Fruit fly (Drosophila melanogaster) whole organism, embryonic: ENCODE data around the gene Lamtor3.

ENCODE experiments used
- Awh ChIP-seq: fragments of 200-800 bp; sonication (Bioruptor generic); IDR thresholded peaks from 2 replicates; pipeline ENCODE4, ENCODE4 v1.3.6; 2022; ENCODE audit warnings: missing biosample characterization, missing genetic modification characterization
- BtbVII ChIP-seq: fragments of 200-800 bp; sonication (Bioruptor generic); optimal IDR thresholded peaks from 3 replicates; lab custom pipeline; 2017; ENCODE audit warnings: missing biosample characterization, mild to moderate bottlenecking, missing genetic modification characterization
- CG10209 ChIP-seq: fragments of 200-800 bp; sonication (Bioruptor generic); optimal IDR thresholded peaks from 3 replicates; lab custom pipeline; 2017; ENCODE audit warnings: missing biosample characterization, mild to moderate bottlenecking, missing genetic modification characterization, missing genetic modification reagents
- CG10267 ChIP-seq: fragments of 200-800 bp; sonication (Bioruptor generic); optimal IDR thresholded peaks from 2 replicates; lab custom pipeline; 2018; ENCODE audit warnings: missing biosample characterization, mild to moderate bottlenecking, missing genetic modification characterization, moderate library complexity
- CG10366 ChIP-seq: fragments of 200-800 bp; sonication (Bioruptor generic); IDR thresholded peaks from 2 replicates; pipeline ENCODE4 v1.3.6; 2022; ENCODE audit warnings: missing biosample characterization, missing genetic modification characterization
- CG10979 ChIP-seq: fragments of 200-800 bp; sonication (Bioruptor generic); optimal IDR thresholded peaks from 2 replicates; lab custom pipeline; 2018; ENCODE audit warnings: missing biosample characterization, mild to moderate bottlenecking, missing genetic modification characterization, moderate library complexity
- CG11695 ChIP-seq: fragments of 200-800 bp; sonication (Bioruptor generic); IDR thresholded peaks from 3 replicates; pipeline ENCODE4 v1.3.6; 2022; ENCODE audit warnings: missing biosample characterization, missing genetic modification characterization
- CG12104 ChIP-seq: fragments of 200-800 bp; sonication (Bioruptor generic); optimal IDR thresholded peaks from 3 replicates; lab custom pipeline; 2016; ENCODE audit warnings: missing biosample characterization, missing genetic modification characterization
- CG12236 ChIP-seq: fragments of 200-800 bp; sonication (Bioruptor generic); optimal IDR thresholded peaks from 2 replicates; lab custom pipeline; 2016; ENCODE audit warnings: missing biosample characterization, missing genetic modification characterization
- CG1233 ChIP-seq: fragments of 200-800 bp; sonication (Bioruptor generic); optimal IDR thresholded peaks from 4 replicates; lab custom pipeline; 2018; ENCODE audit warnings: missing biosample characterization, mild to moderate bottlenecking, missing genetic modification characterization
- CG13624 ChIP-seq: fragments of 200-800 bp; sonication (Bioruptor generic); optimal IDR thresholded peaks from 2 replicates; lab custom pipeline; 2016; ENCODE audit warnings: missing biosample characterization, missing genetic modification characterization
- CG14050 ChIP-seq: fragments of 200-800 bp; sonication (Bioruptor generic); IDR thresholded peaks from 3 replicates; pipeline ENCODE4 v1.3.6; 2022; ENCODE audit warnings: missing biosample characterization, missing genetic modification characterization
- CG15011 ChIP-seq: fragments of 200-800 bp; sonication (Bioruptor generic); optimal IDR thresholded peaks from 3 replicates; lab custom pipeline; 2018; ENCODE audit warnings: missing biosample characterization, mild to moderate bottlenecking, missing genetic modification characterization
- CG1647 ChIP-seq: fragments of 200-800 bp; sonication (Bioruptor generic); optimal IDR thresholded peaks from 3 replicates; lab custom pipeline; 2016; ENCODE audit warnings: missing biosample characterization, missing genetic modification characterization
- CG2875 ChIP-seq: fragments of 200-800 bp; sonication (Bioruptor generic); optimal IDR thresholded peaks from 2 replicates; lab custom pipeline; 2017; ENCODE audit warnings: missing biosample characterization, mild to moderate bottlenecking, missing genetic modification characterization, missing genetic modification reagents
- CG4617 ChIP-seq: fragments of 200-800 bp; sonication (Bioruptor generic); optimal IDR thresholded peaks from 3 replicates; lab custom pipeline; 2016; ENCODE audit warnings: missing biosample characterization, missing genetic modification characterization, borderline replicate concordance
- CG4820 ChIP-seq: fragments of 200-800 bp; sonication (Bioruptor generic); optimal IDR thresholded peaks from 3 replicates; lab custom pipeline; 2016; ENCODE audit warnings: missing biosample characterization, missing genetic modification characterization
- CG4854 ChIP-seq: fragments of 200-800 bp; sonication (Bioruptor generic); optimal IDR thresholded peaks from 2 replicates; lab custom pipeline; 2016; ENCODE audit warnings: missing biosample characterization, missing genetic modification characterization, inconsistent platforms
- CG5245 ChIP-seq: fragments of 200-800 bp; sonication (Bioruptor generic); optimal IDR thresholded peaks from 3 replicates; lab custom pipeline; 2016; ENCODE audit warnings: missing biosample characterization, missing genetic modification characterization
- CG6254 ChIP-seq: fragments of 200-800 bp; sonication (Bioruptor generic); optimal IDR thresholded peaks from 3 replicates; lab custom pipeline; 2017; ENCODE audit warnings: mild to moderate bottlenecking, missing biosample characterization, missing genetic modification reagents, missing genetic modification characterization
- CG6654 ChIP-seq: fragments of 200-800 bp; sonication (Bioruptor generic); optimal IDR thresholded peaks from 2 replicates; lab custom pipeline; 2017; ENCODE audit warnings: missing biosample characterization, mild to moderate bottlenecking, missing genetic modification characterization
- CG7372 ChIP-seq: fragments of 200-800 bp; sonication (Bioruptor generic); IDR thresholded peaks from 2 replicates; pipeline ENCODE4 v1.3.6; 2022; ENCODE audit warnings: missing biosample characterization, missing genetic modification characterization
- CG7839 ChIP-seq: fragments of 200-800 bp; sonication (Bioruptor generic); optimal IDR thresholded peaks from 3 replicates; lab custom pipeline; 2018; ENCODE audit warnings: missing biosample characterization, mild to moderate bottlenecking, missing genetic modification characterization, moderate library complexity
- CG8281 ChIP-seq: fragments of 200-800 bp; sonication (Bioruptor generic); optimal IDR thresholded peaks from 2 replicates; lab custom pipeline; 2018; ENCODE audit warnings: missing biosample characterization, mild to moderate bottlenecking, missing genetic modification characterization, moderate library complexity
- CG8478 ChIP-seq: fragments of >200 bp; optimal IDR thresholded peaks from 2 replicates; lab custom pipeline; 2018
- CG9437 ChIP-seq: fragments of 200-800 bp; sonication (Bioruptor generic); optimal IDR thresholded peaks from 2 replicates; lab custom pipeline; 2018; ENCODE audit warnings: missing biosample characterization, mild to moderate bottlenecking, missing genetic modification characterization
- CG9817 ChIP-seq: fragments of 200-800 bp; sonication (Bioruptor generic); optimal IDR thresholded peaks from 2 replicates; lab custom pipeline; 2018; ENCODE audit warnings: missing biosample characterization, mild to moderate bottlenecking, missing genetic modification characterization, moderate library complexity
- Chrac-16 ChIP-seq: fragments of 200-800 bp; sonication (Bioruptor generic); optimal IDR thresholded peaks from 3 replicates; lab custom pipeline; 2016; ENCODE audit warnings: missing biosample characterization, missing genetic modification characterization
- E2f1 ChIP-seq: fragments of 200-800 bp; sonication (Bioruptor generic); IDR thresholded peaks from 2 replicates; pipeline ENCODE4 v1.3.6; 2022; ENCODE audit warnings: missing biosample characterization, missing genetic modification characterization
- GATAe ChIP-seq: fragments of 200-800 bp; sonication (Bioruptor generic); conservative IDR thresholded peaks from 2 replicates; pipeline ENCODE4 v1.3.6; 2022; ENCODE audit warnings: missing biosample characterization, missing genetic modification characterization
- Hand ChIP-seq: fragments of 200-800 bp; sonication (Bioruptor generic); optimal IDR thresholded peaks from 2 replicates; lab custom pipeline; 2017; ENCODE audit warnings: mild to moderate bottlenecking, missing biosample characterization, missing genetic modification reagents, missing genetic modification characterization
- Max ChIP-seq: fragments of 200-800 bp; sonication (Bioruptor generic); optimal IDR thresholded peaks from 2 replicates; lab custom pipeline; 2016; ENCODE audit warnings: missing biosample characterization, mild to moderate bottlenecking, missing genetic modification characterization
- Med ChIP-seq: fragments of 200-800 bp; sonication (Bioruptor generic); peaks from one replicate; lab custom pipeline; 2016; ENCODE audit warnings: missing biosample characterization, missing genetic modification characterization, mild to moderate bottlenecking, inconsistent platforms, moderate library complexity
- NC2α ChIP-seq: fragments of 200-800 bp; sonication (Bioruptor generic); optimal IDR thresholded peaks from 2 replicates; lab custom pipeline; 2016; ENCODE audit warnings: missing biosample characterization, missing genetic modification characterization
- Ravus ChIP-seq: fragments of 200-800 bp; sonication (Bioruptor generic); IDR thresholded peaks from 2 replicates; pipeline ENCODE4 v1.3.6; 2022; ENCODE audit warnings: missing biosample characterization, missing genetic modification characterization
- Ssrp ChIP-seq: fragments of 200-800 bp; sonication (Bioruptor generic); optimal IDR thresholded peaks from 2 replicates; lab custom pipeline; 2018; ENCODE audit warnings: missing biosample characterization, mild to moderate bottlenecking, missing genetic modification characterization, moderate library complexity
- Xbp1 ChIP-seq: fragments of 200-800 bp; sonication (Bioruptor generic); optimal IDR thresholded peaks from 3 replicates; lab custom pipeline; 2016; ENCODE audit warnings: missing biosample characterization, mild to moderate bottlenecking, missing genetic modification characterization
- caup ChIP-seq: fragments of 200-800 bp; sonication (Bioruptor generic); optimal IDR thresholded peaks from 3 replicates; lab custom pipeline; 2017; ENCODE audit warnings: missing biosample characterization, mild to moderate bottlenecking, missing genetic modification characterization, moderate library complexity; ENCODE audit not compliant: severe bottlenecking
- dan ChIP-seq: fragments of 200-800 bp; sonication (Bioruptor generic); IDR thresholded peaks from 2 replicates; pipeline ENCODE4 v1.3.6; 2022; ENCODE audit warnings: missing biosample characterization, missing genetic modification characterization
- hbn ChIP-seq: fragments of 200-800 bp; sonication (Bioruptor generic); IDR thresholded peaks from 2 replicates; pipeline ENCODE4 v1.3.6; 2022; ENCODE audit warnings: missing biosample characterization, missing genetic modification characterization; ENCODE audit not compliant: partially characterized antibody
- kni ChIP-seq: fragments of 200-800 bp; sonication (Bioruptor generic); optimal IDR thresholded peaks from 3 replicates; lab custom pipeline; 2017; ENCODE audit warnings: mild to moderate bottlenecking, missing biosample characterization, missing genetic modification reagents, missing genetic modification characterization
- prd ChIP-seq, 3 experiments: fragments of >200 bp in 2 of 3; fragments of 200-800 bp in 1 of 3; sonication (Bioruptor generic) in 1 of 3; optimal IDR thresholded peaks in 2 of 3; IDR thresholded peaks in 1 of 3; 2 replicates in 2 of 3; 3 replicates in 1 of 3; pipeline versions ENCODE4 v1.3.6 to Lab custom; 2017 to 2022; ENCODE audit warnings: missing biosample characterization in 1 of 3, missing genetic modification characterization in 1 of 3
- sisA ChIP-seq: fragments of 200-800 bp; sonication (Bioruptor generic); IDR thresholded peaks from 2 replicates; pipeline ENCODE4 v1.3.6; 2022; ENCODE audit warnings: missing biosample characterization, missing genetic modification characterization
- sqz ChIP-seq: fragments of 200-800 bp; sonication (Bioruptor generic); optimal IDR thresholded peaks from 3 replicates; lab custom pipeline; 2018; ENCODE audit warnings: missing biosample characterization, mild to moderate bottlenecking, missing genetic modification characterization
- stwl ChIP-seq: fragments of 200-800 bp; sonication (Bioruptor generic); optimal IDR thresholded peaks from 3 replicates; lab custom pipeline; 2018; ENCODE audit warnings: missing biosample characterization, mild to moderate bottlenecking, missing genetic modification characterization, moderate library complexity
- vnd ChIP-seq: fragments of 200-800 bp; sonication (Bioruptor generic); IDR thresholded peaks from 3 replicates; pipeline ENCODE4 v1.3.6; 2022; ENCODE audit warnings: missing biosample characterization, missing genetic modification characterization; ENCODE audit not compliant: partially characterized antibody
- wor ChIP-seq: fragments of 200-800 bp; sonication (Bioruptor generic); IDR thresholded peaks from 2 replicates; pipeline ENCODE4 v1.3.6; 2022; ENCODE audit warnings: missing biosample characterization, missing genetic modification characterization
- zfh1 ChIP-seq: fragments of 200-800 bp; sonication (Bioruptor generic); IDR thresholded peaks from 3 replicates; pipeline ENCODE4 v1.3.6; 2022; ENCODE audit warnings: missing biosample characterization, missing genetic modification characterization

The Lamtor3 gene

dm6 chr2L:17472582-17473524 is 8.2 kb upstream of the Lamtor3 start, which contains the start of gene BicD (continued):
- TF ChIP-seq prd (optimal IDR thresholded peaks at IDR 0.05; lab: Kevin White, UChicago), result no peak
- TF ChIP-seq prd (GFP tag; IDR thresholded peaks at IDR 0.05; lab: Robert Waterston, UW), result no peak
- no peak for TF ChIP-seq wor (GFP tag; lab: Robert Waterston, UW)
- TF ChIP-seq Chrac-16 (GFP tag; lab: Kevin White, UChicago), result no peak
- no peak for TF ChIP-seq CG12236 (GFP tag; lab: Kevin White, UChicago)
- TF ChIP-seq CG8478, result no peak
- no peak for TF ChIP-seq CG10979
- TF ChIP-seq CG4617 (GFP tag; lab: Kevin White, UChicago), result peak; percentile 38
- no peak for TF ChIP-seq CG2875 (GFP tag; lab: Kevin White, UChicago)
- no peak for TF ChIP-seq Xbp1 (GFP tag; lab: Kevin White, UChicago)
- no peak for TF ChIP-seq GATAe (GFP tag; lab: Robert Waterston, UW)
- peak; percentile 69 for TF ChIP-seq CG10267
- TF ChIP-seq stwl (tag; lab: Kevin White, UChicago), result peak; percentile 79
- TF ChIP-seq CG11695 (GFP tag; lab: Robert Waterston, UW), result 0 out of 3 replicates have a peak, but pooled peaks have one; percentile 15
- TF ChIP-seq sisA (GFP tag; lab: Robert Waterston, UW), result no peak
- peak; percentile 52; the same call in 2 of the 3 replicates for TF ChIP-seq vnd (GFP tag; lab: Robert Waterston, UW)
- peak; percentile 1 for TF ChIP-seq caup (GFP tag; lab: Kevin White, UChicago)
- peak; percentile 7 for TF ChIP-seq CG6254
- no peak for TF ChIP-seq Hand (GFP tag; lab: Kevin White, UChicago)
- TF ChIP-seq CG6654 (GFP tag; lab: Kevin White, UChicago), result peak; percentile 14
- peak; percentile 36 for TF ChIP-seq BtbVII
- TF ChIP-seq CG8281 (tag; lab: Kevin White, UChicago), result no peak
- TF ChIP-seq Med (GFP tag; lab: Kevin White, UChicago), result peak; percentile 76
- no peak for TF ChIP-seq CG7372 (GFP tag; lab: Robert Waterston, UW)
- no peak for TF ChIP-seq CG12104 (GFP tag; lab: Kevin White, UChicago)
- TF ChIP-seq CG5245 (GFP tag; lab: Kevin White, UChicago), result no peak
- no peak for TF ChIP-seq CG1647
- no peak for TF ChIP-seq sqz (GFP tag; lab: Kevin White, UChicago)
- TF ChIP-seq Awh, result no peak
- peak; percentile 3 for TF ChIP-seq kni
- TF ChIP-seq hbn (GFP tag; lab: Robert Waterston, UW), result no peak; the same call in 1 of the 2 replicates
- TF ChIP-seq CG10366, result 0 out of 2 replicates have a peak, but pooled peaks have one; percentile 8
- TF ChIP-seq Ssrp (tag; lab: Kevin White, UChicago), result no peak
- no peak for TF ChIP-seq CG13624 (GFP tag; lab: Kevin White, UChicago)
- TF ChIP-seq CG1233 (GFP tag; lab: Kevin White, UChicago), result no peak
- TF ChIP-seq CG15011, result no peak
- no peak for TF ChIP-seq Ravus (GFP tag; lab: Robert Waterston, UW)
- no peak for TF ChIP-seq NC2α
- no peak for TF ChIP-seq CG9437 (GFP tag; lab: Kevin White, UChicago)
- no peak for TF ChIP-seq CG9817 (tag; lab: Kevin White, UChicago)
- TF ChIP-seq zfh1 (GFP tag; lab: Robert Waterston, UW), result no peak
- TF ChIP-seq CG7839 (tag; lab: Kevin White, UChicago), result no peak
- no peak for TF ChIP-seq E2f1
- no peak for TF ChIP-seq CG4854 (GFP tag; lab: Kevin White, UChicago)
- TF ChIP-seq CG4820 (GFP tag; lab: Kevin White, UChicago), result no peak
- TF ChIP-seq dan (GFP tag; lab: Robert Waterston, UW), result no peak
- no peak for TF ChIP-seq CG10209 (GFP tag; lab: Kevin White, UChicago)
- no peak for TF ChIP-seq Max (GFP tag; lab: Kevin White, UChicago)
- TF ChIP-seq CG14050 (GFP tag; lab: Robert Waterston, UW), result no peak
